Fruit fly (Drosophila melanogaster) S2 (cell line): ENCODE data around the gene Tusp.

Experiments
- CG8478 ChIP-seq: fragments of >200 bp; optimal IDR thresholded peaks from 2 replicates; lab custom pipeline; 2018
- CTCF ChIP-seq, 2 experiments: fragments of >200 bp; optimal IDR thresholded peaks; 2 replicates each; lab custom pipeline; 2018

DNA sequence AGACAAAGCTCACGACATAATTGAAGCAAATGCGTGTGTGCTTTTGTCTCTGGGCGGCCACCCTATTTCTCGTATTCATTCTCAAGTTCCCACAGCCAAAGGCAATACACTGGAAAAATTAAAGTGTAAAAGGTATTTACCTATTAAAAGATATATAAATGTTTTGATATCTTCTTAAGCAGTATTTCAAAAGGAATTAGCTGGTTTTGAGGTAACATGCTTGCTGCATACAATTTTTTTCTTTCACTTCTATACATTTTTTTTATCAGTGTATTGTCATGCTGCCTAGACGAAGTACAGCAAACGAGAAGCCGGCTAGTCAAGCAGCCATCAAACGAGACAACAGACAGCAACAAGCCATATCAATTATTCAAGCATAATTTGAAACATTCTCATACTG is 6.1 kb downstream of the Tusp start:
- TF ChIP-seq CG8478 (no peak), CTCF (optimal IDR thresholded peaks at IDR 0.05; lab: Kevin White, UChicago) (no peak)
